Worm (Caenorhabditis elegans) whole organism, late embryonic: Measurements from ENCODE around the gene ulp-2.
A peak's percentile ranks its signal among the peaks of the same experiment; 100 is the strongest.

Source experiments
- C08G9.2 ChIP-seq: sonication (generic microtip); optimal IDR thresholded peaks from 2 replicates; lab custom pipeline; 2016; ENCODE audit warnings: mild to moderate bottlenecking, missing genetic modification characterization, moderate library complexity, missing compliant biosample characterization
- C38D4.7 ChIP-seq: fragments of 200-800 bp; sonication (Bioruptor generic); optimal IDR thresholded peaks from 2 replicates; lab custom pipeline; 2018; ENCODE audit warnings: mild to moderate bottlenecking, missing genetic modification characterization, moderate library complexity, missing compliant biosample characterization
- F13H6.1 ChIP-seq: sonication (generic microtip); optimal IDR thresholded peaks from 2 replicates; lab custom pipeline; 2016; ENCODE audit warnings: missing genetic modification characterization, missing compliant biosample characterization
- T23F11.4 ChIP-seq: fragments of 200-800 bp; sonication (Bioruptor generic); optimal IDR thresholded peaks from 2 replicates; lab custom pipeline; 2018; ENCODE audit warnings: mild to moderate bottlenecking, missing genetic modification characterization, missing compliant biosample characterization
- Y22D7AL.16 ChIP-seq: sonication (generic microtip); optimal IDR thresholded peaks from 2 replicates; lab custom pipeline; 2016; ENCODE audit warnings: missing genetic modification characterization, missing compliant biosample characterization
- ahr-1 ChIP-seq: sonication (generic microtip); optimal IDR thresholded peaks from 2 replicates; lab custom pipeline; 2016; ENCODE audit warnings: missing genetic modification characterization, missing compliant biosample characterization
- ceh-14 ChIP-seq: sonication (generic microtip); optimal IDR thresholded peaks from 2 replicates; lab custom pipeline; 2016; ENCODE audit warnings: missing genotype, missing genetic modification characterization, missing compliant biosample characterization
- ceh-2 ChIP-seq: sonication (generic microtip); optimal IDR thresholded peaks from 2 replicates; lab custom pipeline; 2016; ENCODE audit warnings: missing genotype, missing genetic modification characterization, missing compliant biosample characterization
- ceh-22 ChIP-seq: sonication (generic microtip); optimal IDR thresholded peaks from 2 replicates; lab custom pipeline; 2017; ENCODE audit warnings: missing biosample characterization, missing genetic modification characterization
- ceh-31 ChIP-seq: sonication (generic microtip); optimal IDR thresholded peaks from 2 replicates; lab custom pipeline; 2016; ENCODE audit warnings: missing genetic modification characterization, missing compliant biosample characterization
- ceh-34 ChIP-seq: sonication (generic microtip); optimal IDR thresholded peaks from 2 replicates; lab custom pipeline; 2016; ENCODE audit warnings: mild to moderate bottlenecking, missing genetic modification characterization, missing compliant biosample characterization
- elt-2 ChIP-seq: sonication (generic microtip); optimal IDR thresholded peaks from 2 replicates; lab custom pipeline; 2016; ENCODE audit warnings: missing genetic modification reagents, missing genetic modification characterization, missing compliant biosample characterization
- eyg-1 ChIP-seq: sonication (generic microtip); optimal IDR thresholded peaks from 2 replicates; lab custom pipeline; 2016; ENCODE audit warnings: missing genotype, missing genetic modification characterization, missing compliant biosample characterization
- fkh-10 ChIP-seq: fragments of 150-350 bp; optimal IDR thresholded peaks from 2 replicates; lab custom pipeline; 2014; ENCODE audit warnings: missing biosample characterization, missing genetic modification reagents, missing genetic modification characterization
- fkh-6 ChIP-seq: sonication (generic microtip); optimal IDR thresholded peaks from 2 replicates; lab custom pipeline; 2016; ENCODE audit warnings: missing genetic modification characterization, missing compliant biosample characterization
- lim-6 ChIP-seq: sonication (generic microtip); optimal IDR thresholded peaks from 2 replicates; lab custom pipeline; 2016; ENCODE audit warnings: missing genetic modification characterization, missing compliant biosample characterization
- pag-3 ChIP-seq: sonication (generic microtip); optimal IDR thresholded peaks from 2 replicates; lab custom pipeline; 2016; ENCODE audit warnings: missing compliant biosample characterization, missing genetic modification characterization, borderline replicate concordance
- pax-1 ChIP-seq: fragments of 150-350 bp; optimal IDR thresholded peaks from 2 replicates; lab custom pipeline; 2014; ENCODE audit warnings: missing biosample characterization, missing genetic modification characterization
- pha-2 ChIP-seq: sonication (generic microtip); optimal IDR thresholded peaks from 2 replicates; lab custom pipeline; 2017; ENCODE audit warnings: mild to moderate bottlenecking, missing genetic modification characterization, missing compliant biosample characterization
- pros-1 ChIP-seq: fragments of 150-350 bp; optimal IDR thresholded peaks from 2 replicates; lab custom pipeline; 2014; ENCODE audit warnings: missing biosample characterization, missing genetic modification reagents, missing genetic modification characterization
- sdc-2 ChIP-seq: sonication (generic microtip); optimal IDR thresholded peaks from 2 replicates; lab custom pipeline; 2016; ENCODE audit warnings: missing genotype, missing genetic modification characterization, missing compliant biosample characterization
- syd-9 ChIP-seq: sonication (generic microtip); optimal IDR thresholded peaks from 2 replicates; lab custom pipeline; 2016; ENCODE audit warnings: mild to moderate bottlenecking, missing genetic modification characterization, moderate library complexity, missing compliant biosample characterization
- unc-42 ChIP-seq: sonication (generic microtip); optimal IDR thresholded peaks from 2 replicates; lab custom pipeline; 2016; ENCODE audit warnings: missing genotype, missing genetic modification characterization, missing compliant biosample characterization
- unc-55 ChIP-seq: sonication (generic microtip); optimal IDR thresholded peaks from 2 replicates; lab custom pipeline; 2017; ENCODE audit warnings: missing biosample characterization, missing genetic modification reagents, missing genetic modification characterization
- unc-86 ChIP-seq: sonication (generic microtip); optimal IDR thresholded peaks from 2 replicates; lab custom pipeline; 2016; ENCODE audit warnings: missing genetic modification characterization, missing compliant biosample characterization
- zip-5 ChIP-seq: sonication (generic microtip); optimal IDR thresholded peaks from 2 replicates; lab custom pipeline; 2016; ENCODE audit warnings: missing genetic modification characterization, missing compliant biosample characterization

Gene ulp-2

ce11 chrII:4908160-4908559 lies 51.5 kb downstream of the ulp-2 start:
- TF ChIP-seq syd-9 (tag; lab: Kevin White, UChicago) (no peak), fkh-10 (no peak), ceh-14 (tag; lab: Kevin White, UChicago) (no peak), unc-42 (peak; percentile 38), unc-55 (GFP tag; lab: Kevin White, UChicago) (peak; percentile 48), ceh-22 (tag; lab: Kevin White, UChicago) (peak; percentile 19), C08G9.2 (tag; lab: Kevin White, UChicago) (no peak), pax-1 (no peak), T23F11.4 (GFP tag; lab: Kevin White, UChicago) (no peak), ahr-1 (tag; lab: Kevin White, UChicago) (no peak), elt-2 (tag; lab: Kevin White, UChicago) (peak; percentile 22), ceh-2 (tag; lab: Kevin White, UChicago) (no peak)
- TF ChIP-seq, all 69 proteins: peak for 4

DNA sequence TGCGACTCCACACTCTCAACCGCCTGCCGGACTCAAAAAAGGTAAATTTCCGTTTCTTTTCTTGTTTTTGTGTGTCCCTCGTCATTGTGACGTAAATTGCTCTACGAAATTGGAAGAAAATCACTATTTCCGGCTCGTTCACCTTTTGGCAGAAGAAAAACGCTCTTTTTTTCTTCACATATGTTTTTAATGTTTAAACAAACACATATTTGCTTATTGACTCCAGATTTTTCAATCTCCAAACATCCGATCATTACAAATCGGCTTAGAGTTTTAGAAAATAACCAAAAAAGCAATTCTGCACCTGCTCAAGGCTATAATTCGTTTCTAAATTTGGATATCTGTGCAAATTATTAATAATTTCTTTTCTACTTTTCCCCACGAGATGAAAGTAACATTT lies 53.8 kb downstream of the ulp-2 start:
- no peak for TF ChIP-seq F13H6.1
- TF ChIP-seq unc-55 (GFP tag; lab: Kevin White, UChicago): no peak
- no peak for TF ChIP-seq ceh-31 (tag; lab: Kevin White, UChicago)
- no peak for TF ChIP-seq eyg-1
- no peak for TF ChIP-seq sdc-2 (tag; lab: Kevin White, UChicago)
- TF ChIP-seq pax-1: no peak
- no peak for TF ChIP-seq fkh-6 (tag; lab: Kevin White, UChicago)
- TF ChIP-seq pha-2 (tag; lab: Kevin White, UChicago): no peak
- TF ChIP-seq fkh-10: no peak
- TF ChIP-seq C38D4.7 (GFP tag; lab: Kevin White, UChicago): no peak
- no peak for TF ChIP-seq Y22D7AL.16
- no peak for TF ChIP-seq ceh-2 (tag; lab: Kevin White, UChicago)
- TF ChIP-seq lim-6 (tag; lab: Kevin White, UChicago): no peak
- TF ChIP-seq pag-3 (tag; lab: Kevin White, UChicago): no peak
- TF ChIP-seq zip-5: no peak
- TF ChIP-seq unc-86 (tag; lab: Kevin White, UChicago): no peak
- no peak for TF ChIP-seq ceh-34 (tag; lab: Kevin White, UChicago)
- no peak for TF ChIP-seq pros-1 (tag; lab: Kevin White, UChicago)
